Fruit fly (Drosophila melanogaster) whole organism, prepupa: ENCODE data around the gene CG2767.

Experiments
- Blimp-1 ChIP-seq: fragments of 200-800 bp; sonication (Bioruptor generic); optimal IDR thresholded peaks from 3 replicates; lab custom pipeline; 2017; ENCODE audit warnings: missing biosample characterization, missing genetic modification characterization, mild to moderate bottlenecking, moderate library complexity, missing genetic modification reagents
- CG16779 ChIP-seq: fragments of 200-800 bp; sonication (Bioruptor generic); optimal IDR thresholded peaks from 3 replicates; lab custom pipeline; 2017; ENCODE audit warnings: missing biosample characterization, mild to moderate bottlenecking, missing genetic modification characterization
- CG31627 ChIP-seq: fragments of 200-800 bp; sonication (Bioruptor generic); optimal IDR thresholded peaks from 3 replicates; lab custom pipeline; 2016; ENCODE audit warnings: missing biosample characterization, missing genetic modification characterization
- CG6276 ChIP-seq: fragments of 200-800 bp; sonication (Bioruptor generic); optimal IDR thresholded peaks from 2 replicates; lab custom pipeline; 2017; ENCODE audit warnings: missing biosample characterization, mild to moderate bottlenecking, missing genetic modification characterization
- CG6792 ChIP-seq: fragments of 200-800 bp; sonication (Bioruptor generic); optimal IDR thresholded peaks from 3 replicates; lab custom pipeline; 2016; ENCODE audit warnings: missing biosample characterization, missing genetic modification characterization
- Eip93F ChIP-seq: fragments of 200-800 bp; sonication (Bioruptor generic); optimal IDR thresholded peaks from 2 replicates; lab custom pipeline; 2016; ENCODE audit warnings: missing biosample characterization, mild to moderate bottlenecking, missing genetic modification characterization
- Gug ChIP-seq: fragments of 200-800 bp; sonication (Bioruptor generic); IDR thresholded peaks from 2 replicates; pipeline ENCODE4 v1.3.6; 2022; ENCODE audit warnings: missing biosample characterization, missing genetic modification characterization
- Hr38 ChIP-seq: sonication (Bioruptor generic); optimal IDR thresholded peaks from 2 replicates; lab custom pipeline; 2016; ENCODE audit warnings: missing biosample characterization, missing genetic modification characterization
- Lpt ChIP-seq: fragments of 200-800 bp; sonication (Bioruptor generic); optimal IDR thresholded peaks from 3 replicates; lab custom pipeline; 2016; ENCODE audit warnings: missing biosample characterization, missing genetic modification characterization
- achi ChIP-seq: fragments of 200-800 bp; sonication (Bioruptor generic); optimal IDR thresholded peaks from 3 replicates; lab custom pipeline; 2016; ENCODE audit warnings: missing biosample characterization, missing genetic modification characterization
- spab ChIP-seq: fragments of 200-800 bp; sonication (Bioruptor generic); optimal IDR thresholded peaks from 2 replicates; lab custom pipeline; 2017; ENCODE audit warnings: missing biosample characterization, mild to moderate bottlenecking, missing genetic modification characterization, missing genetic modification reagents

dm6 chr3R:8037896-8038295, 30.0 kb upstream of the CG2767 start:
- TF ChIP-seq achi (GFP tag; lab: Kevin White, UChicago) (peak; percentile 55), CG6276 (GFP tag; lab: Kevin White, UChicago) (peak; percentile 78), Lpt (GFP tag; lab: Kevin White, UChicago) (peak; percentile 39), Gug (GFP tag; lab: Robert Waterston, UW) (peak; percentile 79), CG16779 (tag; lab: Kevin White, UChicago) (no peak), Hr38 (no peak), Blimp-1 (GFP tag; lab: Kevin White, UChicago) (peak; percentile 10), Eip93F (no peak), CG31627 (GFP tag; lab: Kevin White, UChicago) (peak; percentile 48), CG6792 (GFP tag; lab: Kevin White, UChicago) (peak; percentile 61), spab (GFP tag; lab: Kevin White, UChicago) (peak; percentile 21)
